Worm (Caenorhabditis elegans): Measurements from ENCODE around the gene R03G8.1.
"Not testable (repeated sequence)": the region's sequence is repeated elsewhere in the genome, so short reads cannot be mapped to it uniquely, and the experiment has no call there.

ce11 chrX:13046324-13046723 is 38.0 kb upstream of the R03G8.1 start:
- TF ChIP-seq tbx-37 (GFP tag; conservative IDR thresholded peaks at IDR 0.05), result peak; percentile 95
- not testable (repeated sequence) for TF ChIP-seq ama-1 (optimal IDR thresholded peaks at IDR 0.05)
- TF ChIP-seq flt-1 (GFP tag; IDR thresholded peaks at IDR 0.05), result peak; percentile 88
- peak; percentile 93 for TF ChIP-seq ceh-36 (tag; optimal IDR thresholded peaks at IDR 0.05)
